Fruit fly (Drosophila melanogaster) whole organism: Measurements from ENCODE around the gene CG32679.

Experiments
- CG8478 ChIP-seq: fragments of >200 bp; optimal IDR thresholded peaks from 2 replicates; lab custom pipeline; 2018; ENCODE audit warnings: inconsistent platforms
- Dll ChIP-seq: fragments of >200 bp; optimal IDR thresholded peaks from 2 replicates; lab custom pipeline; 2017
- EcR ChIP-seq, 2 experiments: fragments of >200 bp; optimal IDR thresholded peaks; 2 replicates each; lab custom pipeline; 2017; ENCODE audit warnings: missing biosample characterization in 2 of 2, missing genetic modification characterization in 2 of 2, missing genetic modification reagents in 2 of 2
- pan ChIP-seq: fragments of >200 bp; optimal IDR thresholded peaks from 2 replicates; lab custom pipeline; 2017
- psq ChIP-seq: fragments of >200 bp; optimal IDR thresholded peaks from 2 replicates; lab custom pipeline; 2017
- usp ChIP-seq: fragments of >200 bp; optimal IDR thresholded peaks from 2 replicates; lab custom pipeline; 2017; ENCODE audit warnings: missing biosample characterization, missing genetic modification characterization, mixed read lengths

CG32679 gene

dm6 chrX:10367372-10367771 lies at the start of gene CG32679:
TSS of gene CG32679 (minus strand) at chrX:10367472.
- TF ChIP-seq EcR (GFP tag; optimal IDR thresholded peaks at IDR 0.05; lab: Kevin White, UChicago) (no peak), usp (GFP tag; lab: Kevin White, UChicago) (no peak), CG8478 (lab: Kevin White, UChicago) (no peak), Dll (lab: Kevin White, UChicago) (no peak), pan (lab: Kevin White, UChicago) (no peak), psq (lab: Kevin White, UChicago) (no peak)

- TF ChIP-seq EcR (GFP tag; optimal IDR thresholded peaks at IDR 0.05; lab: Kevin White, UChicago) = no peak
- TF ChIP-seq CG8478 (lab: Kevin White, UChicago) = no peak
- no peak for TF ChIP-seq usp (GFP tag; lab: Kevin White, UChicago)
Measured at dm6 chrX:10398959-10399358, 31.7 kb upstream of the CG32679 start.

- TF ChIP-seq EcR (GFP tag; optimal IDR thresholded peaks at IDR 0.05; lab: Kevin White, UChicago) = no peak
- TF ChIP-seq usp (GFP tag; lab: Kevin White, UChicago) = no peak
- TF ChIP-seq Dll (lab: Kevin White, UChicago) = no peak
- TF ChIP-seq pan (lab: Kevin White, UChicago) = no peak
- TF ChIP-seq CG8478 (lab: Kevin White, UChicago) = no peak
- TF ChIP-seq psq (lab: Kevin White, UChicago) = no peak
Measured at dm6 chrX:10397514-10398133, 30.4 kb upstream of the CG32679 start.

dm6 chrX:10396832-10397231 lies 29.6 kb upstream of the CG32679 start:
- TF ChIP-seq CG8478 (lab: Kevin White, UChicago) = no peak

- no peak for TF ChIP-seq pan (lab: Kevin White, UChicago)
Measured at dm6 chrX:10387672-10388071, 20.4 kb upstream of the CG32679 start.

dm6 chrX:10386810-10387340 lies 19.6 kb upstream of the CG32679 start:
- TF ChIP-seq pan (lab: Kevin White, UChicago) (no peak), CG8478 (lab: Kevin White, UChicago) (no peak), psq (lab: Kevin White, UChicago) (no peak), usp (GFP tag; lab: Kevin White, UChicago) (no peak), EcR (GFP tag; optimal IDR thresholded peaks at IDR 0.05; lab: Kevin White, UChicago) (no peak), Dll (lab: Kevin White, UChicago) (no peak)

dm6 chrX:10386183-10386582 lies 18.9 kb upstream of the CG32679 start:
- TF ChIP-seq CG8478 (lab: Kevin White, UChicago) = no peak
- no peak for TF ChIP-seq usp (GFP tag; lab: Kevin White, UChicago)
- TF ChIP-seq Dll (lab: Kevin White, UChicago) = no peak
- no peak for TF ChIP-seq EcR (GFP tag; optimal IDR thresholded peaks at IDR 0.05; lab: Kevin White, UChicago)
- TF ChIP-seq psq (lab: Kevin White, UChicago) = no peak
- no peak for TF ChIP-seq pan (lab: Kevin White, UChicago)

dm6 chrX:10385757-10386156 lies 18.5 kb upstream of the CG32679 start, which contains the start of the genes Psf3 and flw:
TSS of gene Psf3 (minus strand) at chrX:10385861.
TSS of gene flw (plus strand) at chrX:10385960.
- TF ChIP-seq usp (GFP tag; lab: Kevin White, UChicago) (no peak), pan (lab: Kevin White, UChicago) (no peak), psq (lab: Kevin White, UChicago) (no peak), Dll (lab: Kevin White, UChicago) (no peak), EcR (GFP tag; optimal IDR thresholded peaks at IDR 0.05; lab: Kevin White, UChicago) (no peak), CG8478 (lab: Kevin White, UChicago) (no peak)

- TF ChIP-seq pan (lab: Kevin White, UChicago) = no peak
- TF ChIP-seq psq (lab: Kevin White, UChicago) = no peak
- TF ChIP-seq EcR (GFP tag; optimal IDR thresholded peaks at IDR 0.05; lab: Kevin White, UChicago) = no peak
- no peak for TF ChIP-seq Dll (lab: Kevin White, UChicago)
- TF ChIP-seq CG8478 (lab: Kevin White, UChicago) = no peak
- no peak for TF ChIP-seq usp (GFP tag; lab: Kevin White, UChicago)
Measured at dm6 chrX:10384947-10385346, 17.7 kb upstream of the CG32679 start.

- TF ChIP-seq psq (lab: Kevin White, UChicago) = no peak
Measured at dm6 chrX:10381252-10381651, 14.0 kb upstream of the CG32679 start, which contains the start of gene CG32681. TSS of gene CG32681 (minus strand) at chrX:10381352.

- no peak for TF ChIP-seq EcR (GFP tag; optimal IDR thresholded peaks at IDR 0.05; lab: Kevin White, UChicago)
- TF ChIP-seq Dll (lab: Kevin White, UChicago) = no peak
- TF ChIP-seq CG8478 (lab: Kevin White, UChicago) = no peak
- no peak for TF ChIP-seq usp (GFP tag; lab: Kevin White, UChicago)
- no peak for TF ChIP-seq pan (lab: Kevin White, UChicago)
- no peak for TF ChIP-seq psq (lab: Kevin White, UChicago)
Measured at dm6 chrX:10375216-10375615, 7.9 kb upstream of the CG32679 start, which contains the start of the genes CG32686 and CG2898. TSS of gene CG32686 (minus strand) at chrX:10375316. TSS of gene CG2898 (plus strand) at chrX:10375374.
